Worm (Caenorhabditis elegans) whole organism, young adult: ENCODE measurements around the gene chil-27.
A peak's percentile ranks its signal among the peaks of the same experiment; 100 is the strongest.

Experiments used
- B0019.2 ChIP-seq: fragments of 200-800 bp; sonication (Bioruptor generic); conservative IDR thresholded peaks from 2 replicates; pipeline ENCODE4 v1.3.6; 2022; ENCODE audit warnings: missing genetic modification reagents, missing genetic modification characterization, missing compliant biosample characterization
- B0035.1 ChIP-seq: sonication (generic microtip); optimal IDR thresholded peaks from 2 replicates; lab custom pipeline; 2016; ENCODE audit warnings: missing genetic modification characterization, mild to moderate bottlenecking, missing compliant biosample characterization, missing genotype, missing genetic modification reagents
- B0261.1 ChIP-seq: sonication (generic microtip); optimal IDR thresholded peaks from 2 replicates; lab custom pipeline; 2016; ENCODE audit warnings: mild to moderate bottlenecking, missing genetic modification characterization, moderate library complexity, missing compliant biosample characterization
- B0336.3 ChIP-seq: fragments of 200-800 bp; sonication (Bioruptor generic); IDR thresholded peaks from 2 replicates; pipeline ENCODE4 v1.3.6; 2022; ENCODE audit warnings: missing genetic modification characterization, missing compliant biosample characterization
- F33H1.4 ChIP-seq: fragments of 200-800 bp; sonication (Bioruptor generic); IDR thresholded peaks from 2 replicates; pipeline ENCODE4 v1.3.6; 2022; ENCODE audit warnings: missing genetic modification reagents, missing genetic modification characterization, missing compliant biosample characterization
- F37B4.10 ChIP-seq: fragments of 200-800 bp; sonication (Bioruptor generic); IDR thresholded peaks from 2 replicates; pipeline ENCODE4 v1.3.6; 2022; ENCODE audit warnings: missing genetic modification characterization, missing compliant biosample characterization
- F39B2.1 ChIP-seq: fragments of 200-800 bp; sonication (Bioruptor generic); IDR thresholded peaks from 2 replicates; pipeline ENCODE4 v1.3.6; 2022; ENCODE audit warnings: missing genetic modification reagents, missing genetic modification characterization, missing compliant biosample characterization
- F52B5.7 ChIP-seq: sonication (generic microtip); optimal IDR thresholded peaks from 2 replicates; lab custom pipeline; 2016; ENCODE audit warnings: mild to moderate bottlenecking, missing genetic modification characterization, missing compliant biosample characterization
- K12H6.12 ChIP-seq: fragments of 200-800 bp; sonication (Bioruptor generic); optimal IDR thresholded peaks from 2 replicates; lab custom pipeline; 2018; ENCODE audit warnings: mild to moderate bottlenecking, missing genetic modification characterization, missing compliant biosample characterization
- Y56A3A.18 ChIP-seq: fragments of 200-800 bp; sonication (Bioruptor generic); IDR thresholded peaks from 2 replicates; pipeline ENCODE4 v1.3.6; 2022; ENCODE audit warnings: missing genetic modification reagents, missing genetic modification characterization, missing compliant biosample characterization
- Y95B8A.8 ChIP-seq: fragments of 200-800 bp; sonication (Bioruptor generic); IDR thresholded peaks from 2 replicates; pipeline ENCODE4 v1.3.6; 2022; ENCODE audit warnings: missing genetic modification reagents, missing genetic modification characterization, missing compliant biosample characterization
- aptf-3 ChIP-seq: fragments of 200-800 bp; sonication (Bioruptor generic); IDR thresholded peaks from 2 replicates; pipeline ENCODE4 v1.3.6; 2022; ENCODE audit warnings: missing genetic modification characterization, missing compliant biosample characterization
- atf-7 ChIP-seq: sonication (generic microtip); optimal IDR thresholded peaks from 2 replicates; lab custom pipeline; 2017; ENCODE audit warnings: mild to moderate bottlenecking, missing genetic modification characterization, missing compliant biosample characterization
- attf-5 ChIP-seq: fragments of 200-800 bp; sonication (Bioruptor generic); optimal IDR thresholded peaks from 2 replicates; lab custom pipeline; 2018; ENCODE audit warnings: mild to moderate bottlenecking, missing genetic modification characterization, missing compliant biosample characterization
- bed-2 ChIP-seq: fragments of 200-800 bp; sonication (Bioruptor generic); IDR thresholded peaks from 2 replicates; pipeline ENCODE4 v1.3.6; 2022; ENCODE audit warnings: missing genetic modification reagents, missing genetic modification characterization, missing compliant biosample characterization
- cebp-1 ChIP-seq, 2 experiments: fragments of 200-800 bp in 1 of 2; sonication (Bioruptor generic) in 1 of 2; sonication (generic microtip) in 1 of 2; IDR thresholded peaks in 1 of 2; optimal IDR thresholded peaks in 1 of 2; 2 replicates each; pipeline versions ENCODE4 v1.3.6 to Lab custom; 2017 to 2022; ENCODE audit warnings: missing compliant biosample characterization in 2 of 2, missing genetic modification characterization in 2 of 2, mild to moderate bottlenecking in 1 of 2, missing genetic modification reagents in 1 of 2, moderate library complexity in 1 of 2
- ceh-91 ChIP-seq: fragments of 200-800 bp; sonication (Bioruptor generic); IDR thresholded peaks from 2 replicates; pipeline ENCODE4 v1.3.6; 2022; ENCODE audit warnings: missing genetic modification reagents, missing genetic modification characterization, missing compliant biosample characterization
- chd-7 ChIP-seq: sonication (generic microtip); optimal IDR thresholded peaks from 2 replicates; lab custom pipeline; 2016; ENCODE audit warnings: mild to moderate bottlenecking, missing genetic modification characterization, moderate library complexity, missing compliant biosample characterization
- egl-44 ChIP-seq: fragments of 200-800 bp; sonication (Bioruptor generic); IDR thresholded peaks from 2 replicates; pipeline ENCODE4 v1.3.6; 2022; ENCODE audit warnings: missing genetic modification reagents, missing genetic modification characterization, missing compliant biosample characterization
- ets-4 ChIP-seq: fragments of 200-800 bp; sonication (Bioruptor generic); optimal IDR thresholded peaks from 2 replicates; lab custom pipeline; 2018; ENCODE audit warnings: mild to moderate bottlenecking, missing genetic modification characterization, missing compliant biosample characterization
- fkh-3 ChIP-seq: sonication (generic microtip); optimal IDR thresholded peaks from 2 replicates; lab custom pipeline; 2016; ENCODE audit warnings: mild to moderate bottlenecking, missing genetic modification characterization, missing compliant biosample characterization
- hrde-1 ChIP-seq: sonication (generic microtip); optimal IDR thresholded peaks from 2 replicates; lab custom pipeline; 2016; ENCODE audit warnings: missing genetic modification characterization, mild to moderate bottlenecking, missing compliant biosample characterization, moderate library complexity, missing genotype, missing genetic modification reagents, borderline replicate concordance
- hsf-1 ChIP-seq: fragments of 200-800 bp; sonication (Bioruptor generic); IDR thresholded peaks from 2 replicates; pipeline ENCODE4 v1.3.6; 2022; ENCODE audit warnings: missing genetic modification reagents, missing genetic modification characterization, missing compliant biosample characterization
- lag-1 ChIP-seq: fragments of 200-800 bp; sonication (Bioruptor generic); IDR thresholded peaks from 2 replicates; pipeline ENCODE4 v1.3.6; 2022; ENCODE audit warnings: missing genetic modification reagents, missing genetic modification characterization, missing compliant biosample characterization
- let-607 ChIP-seq, 2 experiments: fragments of 200-800 bp in 1 of 2; sonication (Bioruptor generic) in 1 of 2; sonication (generic microtip) in 1 of 2; optimal IDR thresholded peaks; 2 replicates each; lab custom pipeline; 2016 to 2018; ENCODE audit warnings: mild to moderate bottlenecking in 2 of 2, missing compliant biosample characterization in 2 of 2, missing genetic modification characterization in 2 of 2, moderate library complexity in 2 of 2, missing genotype in 1 of 2
- lin-40 ChIP-seq: sonication (generic microtip); optimal IDR thresholded peaks from 2 replicates; lab custom pipeline; 2016; ENCODE audit warnings: missing genetic modification characterization, mild to moderate bottlenecking, missing compliant biosample characterization, missing genotype, missing genetic modification reagents
- madf-10 ChIP-seq: sonication (generic microtip); optimal IDR thresholded peaks from 2 replicates; lab custom pipeline; 2016; ENCODE audit warnings: mild to moderate bottlenecking, missing genetic modification characterization, missing compliant biosample characterization
- madf-3 ChIP-seq: fragments of 200-800 bp; sonication (Bioruptor generic); IDR thresholded peaks from 2 replicates; pipeline ENCODE4 v1.3.6; 2022; ENCODE audit warnings: missing genetic modification reagents, missing genetic modification characterization, missing compliant biosample characterization
- madf-8 ChIP-seq: fragments of 200-800 bp; sonication (Bioruptor generic); conservative IDR thresholded peaks from 2 replicates; pipeline ENCODE4 v1.3.6; 2022; ENCODE audit warnings: missing genetic modification reagents, missing genetic modification characterization, missing compliant biosample characterization
- mxl-1 ChIP-seq: sonication (generic microtip); optimal IDR thresholded peaks from 2 replicates; lab custom pipeline; 2016; ENCODE audit warnings: missing genetic modification characterization, missing compliant biosample characterization
- nfya-2 ChIP-seq: fragments of 200-800 bp; sonication (Bioruptor generic); IDR thresholded peaks from 2 replicates; pipeline ENCODE4 v1.3.6; 2022; ENCODE audit warnings: missing genetic modification reagents, missing genetic modification characterization, missing compliant biosample characterization
- nfyb-1 ChIP-seq: fragments of 200-800 bp; sonication (Bioruptor generic); IDR thresholded peaks from 2 replicates; pipeline ENCODE4 v1.3.6; 2022; ENCODE audit warnings: missing genetic modification reagents, missing genetic modification characterization, missing compliant biosample characterization
- nhr-27 ChIP-seq: fragments of 200-800 bp; sonication (Bioruptor generic); optimal IDR thresholded peaks from 2 replicates; lab custom pipeline; 2018; ENCODE audit warnings: mild to moderate bottlenecking, missing genetic modification characterization, moderate library complexity, missing compliant biosample characterization
- nhr-90 ChIP-seq: sonication (generic microtip); optimal IDR thresholded peaks from 2 replicates; lab custom pipeline; 2016; ENCODE audit warnings: missing genotype, mild to moderate bottlenecking, missing genetic modification characterization, missing compliant biosample characterization
- pha-4 ChIP-seq: fragments of 150-350 bp; sonication (generic microtip); optimal IDR thresholded peaks from 2 replicates; lab custom pipeline; 2014; ENCODE audit warnings: missing biosample characterization, missing genetic modification reagents, missing genetic modification characterization
- rec-8 ChIP-seq, 2 experiments: sonication (generic microtip); optimal IDR thresholded peaks; 2 replicates each; lab custom pipeline; 2016; ENCODE audit warnings: mild to moderate bottlenecking in 2 of 2, missing genetic modification characterization in 2 of 2, missing genetic modification reagents in 2 of 2, missing genotype in 2 of 2, missing biosample characterization in 1 of 2, missing compliant biosample characterization in 1 of 2, moderate library complexity in 1 of 2
- repo-1 ChIP-seq: sonication (generic microtip); optimal IDR thresholded peaks from 2 replicates; lab custom pipeline; 2017; ENCODE audit warnings: mild to moderate bottlenecking, missing genetic modification characterization, missing compliant biosample characterization
- rpc-1 ChIP-seq, 2 experiments: fragments of 150-350 bp in 1 of 2; sonication (generic microtip) in 1 of 2; optimal IDR thresholded peaks; 2 replicates each; lab custom pipeline; 2014 to 2018; ENCODE audit warnings: missing biosample characterization in 1 of 2, missing genetic modification characterization in 1 of 2, missing genetic modification reagents in 1 of 2, missing genotype in 1 of 2
- sdz-38 ChIP-seq: sonication (generic microtip); optimal IDR thresholded peaks from 2 replicates; lab custom pipeline; 2016; ENCODE audit warnings: missing genotype, missing genetic modification characterization, missing compliant biosample characterization
- sea-2 ChIP-seq: fragments of 200-800 bp; sonication (Bioruptor generic); IDR thresholded peaks from 2 replicates; pipeline ENCODE4 v1.3.6; 2022; ENCODE audit warnings: missing genetic modification characterization, missing compliant biosample characterization
- snpc-1.3 ChIP-seq: sonication (generic microtip); optimal IDR thresholded peaks from 2 replicates; lab custom pipeline; 2017; ENCODE audit warnings: missing genetic modification characterization, mild to moderate bottlenecking, missing compliant biosample characterization, antibody characterized with exemption, moderate library complexity, missing genotype, missing genetic modification reagents; ENCODE audit not compliant: insufficient read depth
- sptf-2 ChIP-seq: fragments of 200-800 bp; sonication (Bioruptor generic); optimal IDR thresholded peaks from 2 replicates; lab custom pipeline; 2018; ENCODE audit warnings: mild to moderate bottlenecking, missing genetic modification characterization, missing compliant biosample characterization
- tbp1 ChIP-seq: fragments of 200-800 bp; sonication (Bioruptor generic); optimal IDR thresholded peaks from 2 replicates; lab custom pipeline; 2018; ENCODE audit warnings: mild to moderate bottlenecking, missing genetic modification characterization, missing compliant biosample characterization
- unc-130 ChIP-seq: sonication (generic microtip); optimal IDR thresholded peaks from 2 replicates; lab custom pipeline; 2016; ENCODE audit warnings: missing genetic modification reagents, missing genetic modification characterization, missing compliant biosample characterization
- xnd-1 ChIP-seq: sonication (generic microtip); optimal IDR thresholded peaks from 2 replicates; lab custom pipeline; 2016; ENCODE audit warnings: missing genotype, missing genetic modification reagents, missing genetic modification characterization, missing compliant biosample characterization
- zim-3 ChIP-seq: sonication (generic microtip); optimal IDR thresholded peaks from 2 replicates; lab custom pipeline; 2017; ENCODE audit warnings: mild to moderate bottlenecking, missing genetic modification characterization, moderate library complexity, missing compliant biosample characterization
- ztf-22 ChIP-seq: fragments of 200-800 bp; sonication (Bioruptor generic); optimal IDR thresholded peaks from 2 replicates; lab custom pipeline; 2018; ENCODE audit warnings: mild to moderate bottlenecking, missing genetic modification characterization, moderate library complexity, missing compliant biosample characterization

chil-27 gene

DNA sequence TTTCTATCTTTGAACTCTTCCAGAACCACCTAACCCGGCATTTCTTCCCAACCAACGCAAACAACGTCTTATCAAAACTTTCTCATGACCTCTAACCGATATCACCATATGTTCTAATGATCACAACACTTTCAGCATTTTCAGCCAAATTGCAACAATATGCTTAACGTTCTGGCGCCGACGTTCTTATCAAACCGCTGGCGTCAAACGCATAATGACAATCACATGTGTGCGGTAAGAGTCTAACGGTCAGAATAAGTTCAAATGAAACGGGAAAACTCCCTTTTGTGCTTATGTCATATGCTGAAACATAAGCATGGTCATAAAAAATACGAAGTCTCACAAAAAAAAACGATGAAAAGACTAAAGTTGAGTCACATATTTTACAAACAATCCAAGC lies 23.3 kb downstream of the chil-27 start (continued):
- TF ChIP-seq nfyb-1 (GFP tag; lab: Robert Waterston, UW) (no peak), cebp-1 (GFP tag; IDR thresholded peaks at IDR 0.05; lab: Robert Waterston, UW) (no peak), cebp-1 (tag; optimal IDR thresholded peaks at IDR 0.05; lab: Kevin White, UChicago) (peak; percentile 69), sdz-38 (tag; lab: Kevin White, UChicago) (no peak), lin-40 (tag; lab: Kevin White, UChicago) (peak; percentile 24), rec-8 (tag; optimal IDR thresholded peaks at IDR 0.05; lab: Kevin White, UChicago) (no peak), ceh-91 (no peak), Y56A3A.18 (GFP tag; lab: Robert Waterston, UW) (0 out of 2 replicates have a peak, but pooled peaks have one; percentile 14), snpc-1.3 (tag; lab: Kevin White, UChicago) (no peak), F39B2.1 (no peak), B0261.1 (tag; lab: Kevin White, UChicago) (no peak), F33H1.4 (no peak), xnd-1 (no peak), chd-7 (tag; lab: Kevin White, UChicago) (peak; percentile 45), B0336.3 (GFP tag; lab: Robert Waterston, UW) (peak; percentile 59), nhr-27 (tag; lab: Kevin White, UChicago) (no peak), repo-1 (tag; lab: Kevin White, UChicago) (no peak), zim-3 (tag; lab: Kevin White, UChicago) (no peak), B0035.1 (tag; lab: Kevin White, UChicago) (no peak), sptf-2 (no peak), madf-3 (GFP tag; lab: Robert Waterston, UW) (no peak), madf-10 (tag; lab: Kevin White, UChicago) (peak; percentile 47), F37B4.10 (no peak), atf-7 (tag; lab: Kevin White, UChicago) (peak; percentile 84), aptf-3 (GFP tag; lab: Robert Waterston, UW) (no peak), nhr-90 (tag; lab: Kevin White, UChicago) (peak; percentile 43), K12H6.12 (tag; lab: Kevin White, UChicago) (no peak)

DNA sequence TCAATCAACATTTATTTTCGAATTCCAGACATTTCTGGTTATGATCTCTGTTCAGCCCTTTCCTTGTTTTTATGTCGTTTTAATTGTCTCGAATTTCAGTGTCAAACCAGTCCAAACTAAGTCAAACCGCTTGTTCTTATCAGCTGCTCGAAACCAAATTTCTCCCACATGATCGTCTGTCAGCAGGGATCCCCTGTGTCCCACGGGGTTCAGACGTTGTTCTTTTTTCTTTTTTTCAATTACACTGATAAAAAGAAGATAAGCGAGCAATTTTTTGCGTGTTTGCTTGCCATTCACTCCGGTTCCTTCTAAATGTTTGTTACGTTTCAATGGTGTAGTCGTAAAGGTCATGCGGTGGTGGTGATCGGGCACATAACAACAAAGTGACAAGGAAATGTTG lies 24.3 kb downstream of the chil-27 start:
- TF ChIP-seq chd-7 (tag; lab: Kevin White, UChicago), result no peak
- TF ChIP-seq Y95B8A.8 (GFP tag; lab: Robert Waterston, UW), result no peak
- TF ChIP-seq ztf-22, result peak; percentile 69
- no peak for TF ChIP-seq nfya-2 (GFP tag; lab: Robert Waterston, UW)
- no peak for TF ChIP-seq mxl-1 (tag; lab: Kevin White, UChicago)
- no peak for TF ChIP-seq bed-2 (GFP tag; lab: Robert Waterston, UW)
- no peak for TF ChIP-seq sea-2 (GFP tag; lab: Robert Waterston, UW)
- TF ChIP-seq let-607 (tag; optimal IDR thresholded peaks at IDR 0.05; lab: Kevin White, UChicago), result peak in 1 of 2 experiments; percentile 32
- TF ChIP-seq rpc-1 (optimal IDR thresholded peaks at IDR 0.05; lab: Kevin White, UChicago), result no peak
- no peak for TF ChIP-seq rpc-1 (tag; optimal IDR thresholded peaks at IDR 0.05; lab: Kevin White, UChicago)
- no peak for TF ChIP-seq B0019.2 (GFP tag; lab: Robert Waterston, UW)
- no peak for TF ChIP-seq F52B5.7 (tag; lab: Kevin White, UChicago)
- no peak for TF ChIP-seq hrde-1 (tag; lab: Kevin White, UChicago)
- no peak for TF ChIP-seq ets-4 (GFP tag; lab: Kevin White, UChicago)
- TF ChIP-seq pha-4 (tag; lab: Kevin White, UChicago), result no peak
- TF ChIP-seq atf-7 (tag; lab: Kevin White, UChicago), result peak; percentile 18
- no peak for TF ChIP-seq fkh-3 (tag; lab: Kevin White, UChicago)
- TF ChIP-seq attf-5 (GFP tag; lab: Kevin White, UChicago), result peak; percentile 40
- TF ChIP-seq madf-8 (GFP tag; lab: Robert Waterston, UW), result no peak
- no peak for TF ChIP-seq unc-130 (GFP tag; lab: Kevin White, UChicago)
- TF ChIP-seq lag-1 (GFP tag; lab: Robert Waterston, UW), result no peak
- TF ChIP-seq egl-44 (GFP tag; lab: Robert Waterston, UW), result peak; percentile 57; the same call in 1 of the 2 replicates
- TF ChIP-seq tbp1 (GFP tag; lab: Kevin White, UChicago), result peak; percentile 27
- TF ChIP-seq hsf-1 (GFP tag; lab: Robert Waterston, UW), result 0 out of 2 replicates have a peak, but pooled peaks have one; percentile 18
- 0 out of 2 replicates have a peak, but pooled peaks have one; percentile 7 for TF ChIP-seq nfyb-1 (GFP tag; lab: Robert Waterston, UW)
